Worm (Caenorhabditis elegans): ENCODE measurements around the gene F17C11.11.

ce11 chrV:10961448-10961870, 22.8 kb upstream of the F17C11.11 start:
- no peak for TF ChIP-seq flt-1 (GFP tag; IDR thresholded peaks at IDR 0.05)
- no peak for TF ChIP-seq ztf-29 (GFP tag; IDR thresholded peaks at IDR 0.05)
- TF ChIP-seq ref-1 (GFP tag; conservative IDR thresholded peaks at IDR 0.05), result no peak
- peak; percentile 65 for TF ChIP-seq ztf-23 (GFP tag; IDR thresholded peaks at IDR 0.05)
- TF ChIP-seq T22C8.4 (GFP tag; IDR thresholded peaks at IDR 0.05), result no peak

Data from whole organism, midembryonic.